Worm (Caenorhabditis elegans) whole organism, young adult: Measurements from ENCODE around the gene srv-2.

Experiments
- B0019.2 ChIP-seq: fragments of 200-800 bp; sonication (Bioruptor generic); conservative IDR thresholded peaks from 2 replicates; pipeline ENCODE4 v1.3.6; 2022; ENCODE audit warnings: missing genetic modification reagents, missing genetic modification characterization, missing compliant biosample characterization
- D2030.7 ChIP-seq: fragments of 200-800 bp; sonication (Bioruptor generic); IDR thresholded peaks from 2 replicates; pipeline ENCODE4 v1.3.6; 2022; ENCODE audit warnings: missing genetic modification reagents, missing genetic modification characterization, missing compliant biosample characterization
- F22D6.2 ChIP-seq: sonication (generic microtip); optimal IDR thresholded peaks from 2 replicates; lab custom pipeline; 2016; ENCODE audit warnings: mild to moderate bottlenecking, missing genetic modification characterization, missing compliant biosample characterization
- F37B4.10 ChIP-seq: fragments of 200-800 bp; sonication (Bioruptor generic); IDR thresholded peaks from 2 replicates; pipeline ENCODE4 v1.3.6; 2022; ENCODE audit warnings: missing genetic modification characterization, missing compliant biosample characterization
- K11D2.4 ChIP-seq: fragments of 200-800 bp; sonication (Bioruptor generic); IDR thresholded peaks from 2 replicates; pipeline ENCODE4 v1.3.6; 2022; ENCODE audit warnings: missing genetic modification reagents, missing genetic modification characterization, missing compliant biosample characterization
- K12H6.12 ChIP-seq: fragments of 200-800 bp; sonication (Bioruptor generic); optimal IDR thresholded peaks from 2 replicates; lab custom pipeline; 2018; ENCODE audit warnings: mild to moderate bottlenecking, missing genetic modification characterization, missing compliant biosample characterization
- T07F8.4 ChIP-seq: sonication (generic microtip); optimal IDR thresholded peaks from 2 replicates; lab custom pipeline; 2016; ENCODE audit warnings: mild to moderate bottlenecking, missing genetic modification characterization, moderate library complexity, missing compliant biosample characterization
- Y79H2A.3 ChIP-seq: fragments of 200-800 bp; sonication (Bioruptor generic); conservative IDR thresholded peaks from 2 replicates; pipeline ENCODE4 v1.3.6; 2022; ENCODE audit warnings: missing genetic modification reagents, missing genetic modification characterization, missing compliant biosample characterization
- athp-1 ChIP-seq: sonication (generic microtip); optimal IDR thresholded peaks from 2 replicates; lab custom pipeline; 2017; ENCODE audit warnings: mild to moderate bottlenecking, missing genetic modification characterization, missing compliant biosample characterization
- bed-1 ChIP-seq: fragments of 200-800 bp; sonication (Bioruptor generic); IDR thresholded peaks from 2 replicates; pipeline ENCODE4 v1.3.6; 2022; ENCODE audit warnings: missing genetic modification reagents, missing genetic modification characterization, missing compliant biosample characterization
- bed-2 ChIP-seq: fragments of 200-800 bp; sonication (Bioruptor generic); IDR thresholded peaks from 2 replicates; pipeline ENCODE4 v1.3.6; 2022; ENCODE audit warnings: missing genetic modification reagents, missing genetic modification characterization, missing compliant biosample characterization
- cebp-1 ChIP-seq, 2 experiments: fragments of 200-800 bp in 1 of 2; sonication (Bioruptor generic) in 1 of 2; sonication (generic microtip) in 1 of 2; IDR thresholded peaks in 1 of 2; optimal IDR thresholded peaks in 1 of 2; 2 replicates each; pipeline versions ENCODE4 v1.3.6 to Lab custom; 2017 to 2022; ENCODE audit warnings: missing compliant biosample characterization in 2 of 2, missing genetic modification characterization in 2 of 2, mild to moderate bottlenecking in 1 of 2, missing genetic modification reagents in 1 of 2, moderate library complexity in 1 of 2
- ceh-40 ChIP-seq: fragments of 200-800 bp; sonication (Bioruptor generic); IDR thresholded peaks from 2 replicates; pipeline ENCODE4 v1.3.6; 2022; ENCODE audit warnings: missing genetic modification characterization, missing compliant biosample characterization
- ceh-58 ChIP-seq: fragments of 200-800 bp; sonication (Bioruptor generic); IDR thresholded peaks from 2 replicates; pipeline ENCODE4 v1.3.6; 2022; ENCODE audit warnings: missing genetic modification characterization, missing compliant biosample characterization
- chd-7 ChIP-seq: sonication (generic microtip); optimal IDR thresholded peaks from 2 replicates; lab custom pipeline; 2016; ENCODE audit warnings: mild to moderate bottlenecking, missing genetic modification characterization, moderate library complexity, missing compliant biosample characterization
- dpff-1 ChIP-seq: sonication (generic microtip); optimal IDR thresholded peaks from 2 replicates; lab custom pipeline; 2017; ENCODE audit warnings: mild to moderate bottlenecking, missing genetic modification characterization, missing compliant biosample characterization
- egl-44 ChIP-seq: fragments of 200-800 bp; sonication (Bioruptor generic); IDR thresholded peaks from 2 replicates; pipeline ENCODE4 v1.3.6; 2022; ENCODE audit warnings: missing genetic modification reagents, missing genetic modification characterization, missing compliant biosample characterization
- ekl-4 ChIP-seq: fragments of 200-800 bp; sonication (Bioruptor generic); IDR thresholded peaks from 2 replicates; pipeline ENCODE4 v1.3.6; 2022; ENCODE audit warnings: missing genetic modification reagents, missing genetic modification characterization, missing compliant biosample characterization
- him-1 ChIP-seq: sonication (generic microtip); optimal IDR thresholded peaks from 2 replicates; lab custom pipeline; 2016; ENCODE audit warnings: missing genotype, missing genetic modification reagents, missing genetic modification characterization, missing compliant biosample characterization
- hlh-12 ChIP-seq: sonication (generic microtip); optimal IDR thresholded peaks from 2 replicates; lab custom pipeline; 2016; ENCODE audit warnings: missing genetic modification characterization, missing compliant biosample characterization
- hmg-1.2 ChIP-seq: fragments of 200-800 bp; sonication (Bioruptor generic); IDR thresholded peaks from 2 replicates; pipeline ENCODE4 v1.3.6; 2022; ENCODE audit warnings: missing genetic modification reagents, missing genetic modification characterization, missing compliant biosample characterization
- lag-1 ChIP-seq: fragments of 200-800 bp; sonication (Bioruptor generic); IDR thresholded peaks from 2 replicates; pipeline ENCODE4 v1.3.6; 2022; ENCODE audit warnings: missing genetic modification reagents, missing genetic modification characterization, missing compliant biosample characterization
- let-526 ChIP-seq: fragments of 200-800 bp; sonication (Bioruptor generic); IDR thresholded peaks from 2 replicates; pipeline ENCODE4 v1.3.6; 2022; ENCODE audit warnings: missing genetic modification reagents, missing genetic modification characterization, missing compliant biosample characterization
- lin-35 ChIP-seq, 3 experiments: fragments of 150-350 bp in 2 of 3; sonication (generic microtip) in 1 of 3; optimal IDR thresholded peaks; 2 replicates each; lab custom pipeline; 2014 to 2018; ENCODE audit warnings: missing biosample characterization in 3 of 3, missing genetic modification characterization in 3 of 3, missing genetic modification reagents in 3 of 3
- lin-40 ChIP-seq: sonication (generic microtip); optimal IDR thresholded peaks from 2 replicates; lab custom pipeline; 2016; ENCODE audit warnings: missing genetic modification characterization, mild to moderate bottlenecking, missing compliant biosample characterization, missing genotype, missing genetic modification reagents
- lsl-1 ChIP-seq: fragments of 200-800 bp; sonication (Bioruptor generic); optimal IDR thresholded peaks from 2 replicates; lab custom pipeline; 2018; ENCODE audit warnings: mild to moderate bottlenecking, missing genetic modification characterization, moderate library complexity, missing compliant biosample characterization
- nfya-1 ChIP-seq: sonication (generic microtip); optimal IDR thresholded peaks from 2 replicates; lab custom pipeline; 2017; ENCODE audit warnings: antibody characterized with exemption, missing compliant biosample characterization, missing genetic modification characterization, borderline replicate concordance; ENCODE audit not compliant: insufficient read depth
- nfyb-1 ChIP-seq: fragments of 200-800 bp; sonication (Bioruptor generic); IDR thresholded peaks from 2 replicates; pipeline ENCODE4 v1.3.6; 2022; ENCODE audit warnings: missing genetic modification reagents, missing genetic modification characterization, missing compliant biosample characterization
- nhr-179 ChIP-seq: sonication (generic microtip); optimal IDR thresholded peaks from 2 replicates; lab custom pipeline; 2016; ENCODE audit warnings: mild to moderate bottlenecking, missing genetic modification characterization, missing compliant biosample characterization
- nhr-80 ChIP-seq: sonication (generic microtip); optimal IDR thresholded peaks from 2 replicates; lab custom pipeline; 2016; ENCODE audit warnings: missing genetic modification characterization, missing compliant biosample characterization
- rcor-1 ChIP-seq: fragments of 200-800 bp; sonication (Bioruptor generic); IDR thresholded peaks from 2 replicates; pipeline ENCODE4 v1.3.6; 2022; ENCODE audit warnings: missing genetic modification reagents, missing genetic modification characterization, missing compliant biosample characterization
- rec-8 ChIP-seq, 2 experiments: sonication (generic microtip); optimal IDR thresholded peaks; 2 replicates each; lab custom pipeline; 2016; ENCODE audit warnings: mild to moderate bottlenecking in 2 of 2, missing genetic modification characterization in 2 of 2, missing genetic modification reagents in 2 of 2, missing genotype in 2 of 2, missing biosample characterization in 1 of 2, missing compliant biosample characterization in 1 of 2, moderate library complexity in 1 of 2
- sea-2 ChIP-seq: fragments of 200-800 bp; sonication (Bioruptor generic); IDR thresholded peaks from 2 replicates; pipeline ENCODE4 v1.3.6; 2022; ENCODE audit warnings: missing genetic modification characterization, missing compliant biosample characterization
- snpc-3.4 ChIP-seq: sonication (generic microtip); optimal IDR thresholded peaks from 2 replicates; lab custom pipeline; 2017; ENCODE audit warnings: missing genetic modification characterization, mild to moderate bottlenecking, missing compliant biosample characterization, antibody characterized with exemption, moderate library complexity, missing genotype, missing genetic modification reagents
- snpc-4 ChIP-seq, 5 experiments: fragments of 150-350 bp in 1 of 5; sonication (generic microtip) in 4 of 5; optimal IDR thresholded peaks; 2 replicates each; lab custom pipeline; 2014 to 2018; ENCODE audit warnings: missing genetic modification characterization in 5 of 5, missing biosample characterization in 3 of 5, antibody characterized with exemption in 2 of 5, mild to moderate bottlenecking in 2 of 5, missing compliant biosample characterization in 2 of 5, missing genotype in 2 of 5, moderate library complexity in 2 of 5, missing genetic modification reagents in 1 of 5
- tbp1 ChIP-seq: fragments of 200-800 bp; sonication (Bioruptor generic); optimal IDR thresholded peaks from 2 replicates; lab custom pipeline; 2018; ENCODE audit warnings: mild to moderate bottlenecking, missing genetic modification characterization, missing compliant biosample characterization
- xnd-1 ChIP-seq: sonication (generic microtip); optimal IDR thresholded peaks from 2 replicates; lab custom pipeline; 2016; ENCODE audit warnings: missing genotype, missing genetic modification reagents, missing genetic modification characterization, missing compliant biosample characterization
- ztf-25 ChIP-seq: fragments of 200-800 bp; sonication (Bioruptor generic); IDR thresholded peaks from 2 replicates; pipeline ENCODE4 v1.3.6; 2022; ENCODE audit warnings: missing genetic modification reagents, missing genetic modification characterization, missing compliant biosample characterization
- ztf-26 ChIP-seq: sonication (generic microtip); optimal IDR thresholded peaks from 2 replicates; lab custom pipeline; 2017; ENCODE audit warnings: missing genetic modification characterization, missing compliant biosample characterization

srv-2 gene

ce11 chrII:10558962-10559415, 43.1 kb downstream of the srv-2 start (continued):
- TF ChIP-seq cebp-1 (GFP tag; IDR thresholded peaks at IDR 0.05; lab: Robert Waterston, UW), result no peak
- peak; percentile 74 for TF ChIP-seq cebp-1 (tag; optimal IDR thresholded peaks at IDR 0.05; lab: Kevin White, UChicago)
- peak; percentile 38 for TF ChIP-seq chd-7 (tag; lab: Kevin White, UChicago)
- TF ChIP-seq ekl-4 (GFP tag; lab: Robert Waterston, UW), result peak; percentile 50; the same call in 1 of the 2 replicates
- TF ChIP-seq tbp1, result peak; percentile 45
- TF ChIP-seq snpc-4 (GFP tag; optimal IDR thresholded peaks at IDR 0.05; lab: Kevin White, UChicago), result no peak
- peak in 1 of 4 experiments; percentile 39 for TF ChIP-seq snpc-4 (tag; optimal IDR thresholded peaks at IDR 0.05; lab: Kevin White, UChicago)
- no peak for TF ChIP-seq bed-2 (GFP tag; lab: Robert Waterston, UW)
- 0 out of 2 replicates have a peak, but pooled peaks have one; percentile 50 for TF ChIP-seq nfyb-1
- TF ChIP-seq hmg-1.2, result peak; percentile 62
- 0 out of 2 replicates have a peak, but pooled peaks have one; percentile 4 for TF ChIP-seq bed-1 (GFP tag; lab: Robert Waterston, UW)

DNA sequence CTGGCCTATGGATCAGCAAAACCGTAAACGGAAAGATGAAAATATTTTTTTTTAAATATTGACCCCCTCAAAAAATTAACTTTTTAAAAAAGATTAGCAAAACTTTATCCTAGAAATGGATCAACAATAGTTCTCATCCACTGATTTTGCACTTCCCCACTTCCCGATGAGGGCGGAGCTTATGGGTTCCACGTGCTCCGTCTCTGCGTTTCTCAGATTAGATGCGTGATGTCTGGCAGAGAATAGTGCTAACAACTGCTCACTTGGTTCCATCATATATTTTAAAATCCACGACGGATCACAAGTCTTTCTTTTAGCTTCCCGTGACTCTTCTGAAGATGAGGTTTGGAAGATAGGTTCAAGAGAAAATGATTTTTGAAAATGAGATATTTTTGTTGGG, 43.7 kb downstream of the srv-2 start:
- no peak for TF ChIP-seq lag-1 (GFP tag; lab: Robert Waterston, UW)
- TF ChIP-seq K12H6.12 (tag; lab: Kevin White, UChicago), result peak; percentile 22

DNA sequence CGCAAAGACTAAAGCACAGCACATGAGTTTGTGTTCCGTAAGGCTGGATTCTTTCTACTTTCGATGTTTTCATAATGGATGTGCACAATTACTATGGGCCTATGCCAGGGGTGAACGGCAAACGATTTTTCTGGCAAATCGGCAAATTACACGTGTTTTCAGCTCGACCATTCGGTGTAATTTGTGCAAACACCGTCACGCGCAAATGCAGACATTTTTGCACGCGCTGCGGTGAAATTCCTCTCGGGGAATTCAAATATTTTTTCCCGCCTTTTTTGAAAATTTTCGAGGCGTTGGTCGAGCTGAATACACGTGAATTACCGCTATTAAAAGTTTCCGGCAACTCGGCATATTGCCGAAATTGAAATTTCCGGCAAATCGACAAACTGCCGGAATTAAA, 44.5 kb downstream of the srv-2 start:
- TF ChIP-seq ceh-58 (GFP tag; lab: Robert Waterston, UW) (0 out of 2 replicates have a peak, but pooled peaks have one; percentile 25), F37B4.10 (GFP tag; lab: Robert Waterston, UW) (0 out of 2 replicates have a peak, but pooled peaks have one; percentile 64), Y79H2A.3 (0 out of 2 replicates have a peak, but pooled peaks have one; percentile 28), ekl-4 (GFP tag; lab: Robert Waterston, UW) (0 out of 2 replicates have a peak, but pooled peaks have one; percentile 19)

DNA sequence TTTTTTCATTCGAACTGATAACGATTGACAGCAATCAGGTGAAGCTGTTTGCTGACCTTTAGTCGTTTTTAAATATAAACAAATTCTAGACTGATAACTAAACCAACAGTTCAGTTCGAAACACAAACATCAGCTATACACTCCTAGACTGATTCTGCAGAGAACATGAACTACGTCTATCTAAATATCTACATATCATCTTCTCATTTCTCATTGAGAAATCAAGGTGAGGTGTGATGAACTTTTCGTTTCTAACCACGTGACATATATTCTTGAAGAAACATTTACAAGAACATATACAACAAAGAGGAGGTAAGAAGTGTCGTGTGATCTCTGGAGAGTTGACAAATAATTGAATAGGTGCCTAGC, 44.9 kb downstream of the srv-2 start:
- TF ChIP-seq ceh-40 (GFP tag; lab: Robert Waterston, UW) (no peak), snpc-3.4 (tag; lab: Kevin White, UChicago) (no peak), rcor-1 (GFP tag; lab: Robert Waterston, UW) (0 out of 2 replicates have a peak, but pooled peaks have one; percentile 15), nhr-80 (tag; lab: Kevin White, UChicago) (peak; percentile 22), ztf-26 (tag; lab: Kevin White, UChicago) (no peak), lin-35 (GFP tag; optimal IDR thresholded peaks at IDR 0.05; lab: Kevin White, UChicago) (no peak), ztf-25 (GFP tag; lab: Robert Waterston, UW) (no peak), K11D2.4 (no peak), lin-40 (tag; lab: Kevin White, UChicago) (peak; percentile 25), nfyb-1 (0 out of 2 replicates have a peak, but pooled peaks have one; percentile 6), egl-44 (GFP tag; lab: Robert Waterston, UW) (0 out of 2 replicates have a peak, but pooled peaks have one; percentile 48), B0019.2 (GFP tag; lab: Robert Waterston, UW) (no peak)

DNA sequence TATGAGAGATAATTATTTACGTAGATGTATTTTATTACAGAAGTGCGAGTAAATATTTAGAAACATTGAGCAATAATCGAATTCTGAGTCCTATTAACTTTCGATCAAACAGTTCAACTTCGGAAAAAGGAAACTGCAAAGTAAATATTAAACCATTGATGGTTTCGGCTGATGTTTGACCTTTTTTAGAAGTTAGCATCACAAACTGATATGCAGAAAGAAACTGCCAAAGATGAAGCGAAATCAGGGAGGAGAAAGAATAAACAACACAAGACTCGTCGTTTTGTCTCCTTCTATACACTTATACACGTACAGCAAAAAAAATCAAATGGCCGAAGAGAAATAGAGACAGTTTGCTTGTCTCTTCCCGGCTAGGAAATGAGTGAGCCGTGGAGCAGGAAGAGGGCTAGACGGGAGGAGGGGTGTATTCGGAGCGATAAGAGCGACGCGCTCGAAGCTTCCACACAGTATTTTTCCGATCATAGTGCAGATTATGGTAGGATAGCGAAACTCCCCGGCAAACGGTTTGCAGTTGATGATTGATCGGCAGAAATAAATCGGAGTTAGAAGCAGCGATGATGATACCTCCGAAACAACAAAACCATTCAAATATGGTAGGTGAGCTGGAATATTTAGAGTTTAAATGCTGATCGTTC, 45.4 kb downstream of the srv-2 start:
- TF ChIP-seq rec-8 (tag; optimal IDR thresholded peaks at IDR 0.05; lab: Kevin White, UChicago) (no peak), chd-7 (tag; lab: Kevin White, UChicago) (peak; percentile 14), lsl-1 (GFP tag; lab: Kevin White, UChicago) (no peak), him-1 (tag; lab: Kevin White, UChicago) (no peak), let-526 (GFP tag; lab: Robert Waterston, UW) (no peak), xnd-1 (tag; lab: Kevin White, UChicago) (no peak), nhr-179 (tag; lab: Kevin White, UChicago) (no peak), nfya-1 (tag; lab: Kevin White, UChicago) (no peak), snpc-4 (GFP tag; optimal IDR thresholded peaks at IDR 0.05; lab: Kevin White, UChicago) (no peak), snpc-4 (tag; optimal IDR thresholded peaks at IDR 0.05; lab: Kevin White, UChicago) (no peak), dpff-1 (tag; lab: Kevin White, UChicago) (no peak), egl-44 (GFP tag; lab: Robert Waterston, UW) (0 out of 2 replicates have a peak, but pooled peaks have one; percentile 11), athp-1 (tag; lab: Kevin White, UChicago) (no peak), sea-2 (GFP tag; lab: Robert Waterston, UW) (no peak), F22D6.2 (no peak), T07F8.4 (no peak), D2030.7 (GFP tag; lab: Robert Waterston, UW) (no peak), hlh-12 (tag; lab: Kevin White, UChicago) (no peak)
